Worm (Caenorhabditis elegans): Measurements from ENCODE around the gene nlp-11.
A peak's percentile ranks its signal among the peaks of the same experiment; 100 is the strongest.

The nlp-11 gene

ce11 chrII:9729196-9729595 lies 37.5 kb upstream of the nlp-11 start:
- TF ChIP-seq ceh-39 (tag; optimal IDR thresholded peaks at IDR 0.05) (no peak), unc-120 (tag; optimal IDR thresholded peaks at IDR 0.05; ENCODE audit: poor library complexity, severe bottlenecking) (no peak), bed-3 (GFP tag; optimal IDR thresholded peaks at IDR 0.05) (no peak), hlh-1 (tag; optimal IDR thresholded peaks at IDR 0.05) (no peak), drap-1 (GFP tag; optimal IDR thresholded peaks at IDR 0.05) (no peak), nhr-2 (tag; optimal IDR thresholded peaks at IDR 0.05) (no peak), sem-2 (GFP tag; optimal IDR thresholded peaks at IDR 0.05) (no peak), ceh-43 (GFP tag; optimal IDR thresholded peaks at IDR 0.05) (no peak), unc-39 (tag; optimal IDR thresholded peaks at IDR 0.05) (no peak), ham-2 (GFP tag; optimal IDR thresholded peaks at IDR 0.05) (no peak), ceh-83 (GFP tag; optimal IDR thresholded peaks at IDR 0.05) (no peak), nhr-12 (tag; optimal IDR thresholded peaks at IDR 0.05) (no peak), nhr-237 (tag; optimal IDR thresholded peaks at IDR 0.05) (no peak), flh-1 (GFP tag; optimal IDR thresholded peaks at IDR 0.05) (no peak), mab-5 (tag; optimal IDR thresholded peaks at IDR 0.05) (no peak), zip-8 (tag; optimal IDR thresholded peaks at IDR 0.05) (no peak), nhr-76 (tag; optimal IDR thresholded peaks at IDR 0.05) (no peak), M03D4.4 (tag; optimal IDR thresholded peaks at IDR 0.05) (no peak), lsy-2 (tag; optimal IDR thresholded peaks at IDR 0.05) (no peak), elt-3 (tag; optimal IDR thresholded peaks at IDR 0.05) (no peak)

ce11 chrII:9728506-9728905 lies 36.8 kb upstream of the nlp-11 start:
- TF ChIP-seq nhr-12 (tag; optimal IDR thresholded peaks at IDR 0.05) (no peak), mls-2 (tag; optimal IDR thresholded peaks at IDR 0.05) (no peak), snpc-4 (tag; optimal IDR thresholded peaks at IDR 0.05) (no peak), cnd-1 (tag; optimal IDR thresholded peaks at IDR 0.05) (no peak), lin-13 (tag; optimal IDR thresholded peaks at IDR 0.05) (no peak), elt-3 (tag; optimal IDR thresholded peaks at IDR 0.05) (no peak), ztf-11 (tag; optimal IDR thresholded peaks at IDR 0.05) (no peak), mep-1 (tag; optimal IDR thresholded peaks at IDR 0.05) (no peak), sptf-1 (tag; optimal IDR thresholded peaks at IDR 0.05) (no peak), nhr-76 (tag; optimal IDR thresholded peaks at IDR 0.05) (no peak), pha-4 (tag; optimal IDR thresholded peaks at IDR 0.05) (no peak), ceh-43 (GFP tag; optimal IDR thresholded peaks at IDR 0.05) (no peak), lin-32 (GFP tag; optimal IDR thresholded peaks at IDR 0.05) (no peak), ceh-39 (tag; optimal IDR thresholded peaks at IDR 0.05) (no peak), unc-62 (GFP tag; optimal IDR thresholded peaks at IDR 0.05) (no peak), lsy-2 (tag; optimal IDR thresholded peaks at IDR 0.05) (no peak), nhr-2 (tag; optimal IDR thresholded peaks at IDR 0.05) (no peak), M03D4.4 (tag; optimal IDR thresholded peaks at IDR 0.05) (no peak)

- peak; percentile 0 for TF ChIP-seq hlh-1 (tag; optimal IDR thresholded peaks at IDR 0.05)
- TF ChIP-seq ham-2 (GFP tag; optimal IDR thresholded peaks at IDR 0.05), result no peak
Observed at ce11 chrII:9727192-9727699, 35.5 kb upstream of the nlp-11 start.

DNA sequence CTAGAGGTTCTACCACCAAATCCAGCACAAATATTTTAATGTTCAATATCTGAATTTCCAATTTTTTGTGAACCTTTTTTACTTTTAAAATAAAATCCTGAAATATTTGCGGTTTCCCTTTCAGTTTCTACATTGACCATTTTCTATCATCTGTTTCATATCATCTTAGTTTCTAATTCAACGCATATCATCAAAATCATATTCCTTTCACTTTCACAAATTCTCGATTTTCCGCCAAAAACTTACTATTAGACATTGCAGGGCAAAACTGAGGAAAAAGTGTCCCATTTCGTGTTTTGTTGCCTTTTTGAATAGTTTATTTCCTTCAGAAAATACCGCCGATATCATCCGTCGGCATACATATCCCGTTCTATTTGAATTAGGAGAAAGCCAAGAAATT lies 33.3 kb upstream of the nlp-11 start:
- TF ChIP-seq unc-120 (tag; optimal IDR thresholded peaks at IDR 0.05; ENCODE audit: poor library complexity, severe bottlenecking) (no peak), ceh-39 (tag; optimal IDR thresholded peaks at IDR 0.05) (no peak), pha-4 (tag; optimal IDR thresholded peaks at IDR 0.05) (no peak), ceh-43 (GFP tag; optimal IDR thresholded peaks at IDR 0.05) (no peak), sem-2 (GFP tag; optimal IDR thresholded peaks at IDR 0.05) (no peak), blmp-1 (tag; optimal IDR thresholded peaks at IDR 0.05) (peak; percentile 57), bed-3 (GFP tag; optimal IDR thresholded peaks at IDR 0.05) (no peak)

ce11 chrII:9724464-9724863 lies 32.7 kb upstream of the nlp-11 start, which contains the start of gene cutl-2:
TSS of gene cutl-2 (minus strand) at chrII:9724673.
- no peak for TF ChIP-seq nhr-76 (tag; optimal IDR thresholded peaks at IDR 0.05)
- peak; percentile 79 for TF ChIP-seq elt-1 (tag; optimal IDR thresholded peaks at IDR 0.05; ENCODE audit: borderline replicate concordance, insufficient read depth)
- TF ChIP-seq nhr-2 (tag; optimal IDR thresholded peaks at IDR 0.05), result peak; percentile 91

Measured in whole organism, mixed stage, embryonic.